Worm (Caenorhabditis elegans) whole organism, L2 larva: ENCODE data around the gene sre-50.

Source experiments
- R02D3.7 ChIP-seq: fragments of 150-350 bp; optimal IDR thresholded peaks from 2 replicates; lab custom pipeline; 2014; ENCODE audit warnings: missing biosample characterization, missing genetic modification characterization
- ama-1 ChIP-seq: fragments of 150-350 bp; optimal IDR thresholded peaks from 2 replicates; lab custom pipeline; 2018; ENCODE audit warnings: inconsistent platforms
- fos-1 ChIP-seq: fragments of 150-350 bp; optimal IDR thresholded peaks from 2 replicates; lab custom pipeline; 2014; ENCODE audit warnings: missing biosample characterization, missing genetic modification characterization
- mbf-1 ChIP-seq: sonication (generic microtip); optimal IDR thresholded peaks from 2 replicates; lab custom pipeline; 2017; ENCODE audit warnings: missing biosample characterization, missing genetic modification characterization
- snpc-4 ChIP-seq: fragments of 150-350 bp; optimal IDR thresholded peaks from 2 replicates; lab custom pipeline; 2014; ENCODE audit warnings: missing biosample characterization, missing genetic modification characterization

DNA sequence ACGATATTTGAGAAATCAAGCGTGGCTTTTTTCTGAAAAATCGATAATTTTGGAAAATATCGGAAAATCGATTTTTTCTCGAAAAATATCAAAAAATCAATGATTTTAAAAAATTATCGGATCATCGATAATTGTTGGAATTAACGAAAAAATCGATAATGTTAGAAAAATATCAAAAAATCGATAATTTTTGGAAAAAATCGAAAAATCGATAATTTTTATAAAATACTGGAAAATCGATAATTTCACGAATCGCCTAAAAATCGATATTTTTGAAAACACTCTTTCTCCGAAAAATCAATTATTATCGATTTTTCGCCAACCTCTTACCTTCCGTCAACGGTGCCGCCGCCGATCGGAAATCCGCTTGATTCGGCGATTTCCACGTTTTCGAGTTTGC is 2.1 kb upstream of the sre-50 start:
- TF ChIP-seq R02D3.7 (tag; lab: Kevin White, UChicago) (no peak), fos-1 (tag; lab: Kevin White, UChicago) (no peak), ama-1 (lab: Kevin White, UChicago) (no peak), snpc-4 (tag; lab: Kevin White, UChicago) (no peak), mbf-1 (tag; lab: Kevin White, UChicago) (no peak)
